Fruit fly (Drosophila melanogaster) whole organism, embryonic: ENCODE results near the gene GABPI.

Source experiments
- Atf3 ChIP-seq: fragments of 200-800 bp; sonication (Bioruptor generic); optimal IDR thresholded peaks from 3 replicates; lab custom pipeline; 2016; ENCODE audit warnings: missing biosample characterization, missing genetic modification characterization
- Bgb ChIP-seq: fragments of 200-800 bp; sonication (Bioruptor generic); IDR thresholded peaks from 2 replicates; pipeline ENCODE4 v1.3.6; 2022; ENCODE audit warnings: missing biosample characterization, missing genetic modification characterization; ENCODE audit not compliant: partially characterized antibody
- CG10209 ChIP-seq: fragments of 200-800 bp; sonication (Bioruptor generic); optimal IDR thresholded peaks from 3 replicates; lab custom pipeline; 2017; ENCODE audit warnings: missing biosample characterization, mild to moderate bottlenecking, missing genetic modification characterization, missing genetic modification reagents
- CG1024 ChIP-seq: fragments of 200-800 bp; sonication (Bioruptor generic); IDR thresholded peaks from 2 replicates; pipeline ENCODE4 v1.3.6; 2022; ENCODE audit warnings: missing biosample characterization, missing genetic modification characterization
- CG12299 ChIP-seq: fragments of 200-800 bp; sonication (Bioruptor generic); optimal IDR thresholded peaks from 2 replicates; lab custom pipeline; 2018; ENCODE audit warnings: missing biosample characterization, mild to moderate bottlenecking, missing genetic modification characterization
- CG12659 ChIP-seq: fragments of 200-800 bp; sonication (Bioruptor generic); optimal IDR thresholded peaks from 3 replicates; lab custom pipeline; 2017; ENCODE audit warnings: mild to moderate bottlenecking, missing biosample characterization, missing genetic modification reagents, missing genetic modification characterization
- CG13296 ChIP-seq: fragments of 200-800 bp; sonication (Bioruptor generic); optimal IDR thresholded peaks from 3 replicates; lab custom pipeline; 2018; ENCODE audit warnings: missing biosample characterization, mild to moderate bottlenecking, missing genetic modification characterization
- CG17359 ChIP-seq: fragments of 200-800 bp; sonication (Bioruptor generic); optimal IDR thresholded peaks from 3 replicates; lab custom pipeline; 2018; ENCODE audit warnings: missing biosample characterization, mild to moderate bottlenecking, missing genetic modification characterization, moderate library complexity
- CG2199 ChIP-seq: fragments of 200-800 bp; sonication (Bioruptor generic); IDR thresholded peaks from 3 replicates; pipeline ENCODE4 v1.3.6; 2022; ENCODE audit warnings: missing biosample characterization, missing genetic modification characterization
- CG30403 ChIP-seq: fragments of 200-800 bp; sonication (Bioruptor generic); optimal IDR thresholded peaks from 3 replicates; lab custom pipeline; 2016; ENCODE audit warnings: missing biosample characterization, missing genetic modification characterization
- CG31388 ChIP-seq: fragments of 200-800 bp; sonication (Bioruptor generic); optimal IDR thresholded peaks from 2 replicates; lab custom pipeline; 2016; ENCODE audit warnings: missing biosample characterization, missing genetic modification characterization
- CG31441 ChIP-seq: fragments of 200-800 bp; sonication (Bioruptor generic); IDR thresholded peaks from 2 replicates; pipeline ENCODE4 v1.3.6; 2022; ENCODE audit warnings: missing biosample characterization, missing genetic modification characterization
- CG6854 ChIP-seq: fragments of 200-800 bp; sonication (Bioruptor generic); optimal IDR thresholded peaks from 3 replicates; lab custom pipeline; 2017; ENCODE audit warnings: missing biosample characterization, mild to moderate bottlenecking, missing genetic modification characterization
- CG7372 ChIP-seq: fragments of 200-800 bp; sonication (Bioruptor generic); IDR thresholded peaks from 2 replicates; pipeline ENCODE4 v1.3.6; 2022; ENCODE audit warnings: missing biosample characterization, missing genetic modification characterization
- CG7987 ChIP-seq: fragments of 200-800 bp; sonication (Bioruptor generic); optimal IDR thresholded peaks from 2 replicates; lab custom pipeline; 2018; ENCODE audit warnings: missing biosample characterization, mild to moderate bottlenecking, missing genetic modification characterization, moderate library complexity
- CG8359 ChIP-seq: fragments of 200-800 bp; sonication (Bioruptor generic); optimal IDR thresholded peaks from 2 replicates; lab custom pipeline; 2017; ENCODE audit warnings: missing biosample characterization, mild to moderate bottlenecking, missing genetic modification characterization, borderline replicate concordance
- CG9609 ChIP-seq: fragments of 200-800 bp; sonication (Bioruptor generic); optimal IDR thresholded peaks from 3 replicates; lab custom pipeline; 2016; ENCODE audit warnings: missing biosample characterization, missing genetic modification characterization
- CG9876 ChIP-seq: fragments of 200-800 bp; sonication (Bioruptor generic); optimal IDR thresholded peaks from 2 replicates; lab custom pipeline; 2016; ENCODE audit warnings: missing biosample characterization, missing genetic modification characterization
- Dip3 ChIP-seq: fragments of 200-800 bp; sonication (Bioruptor generic); optimal IDR thresholded peaks from 3 replicates; lab custom pipeline; 2016; ENCODE audit warnings: missing biosample characterization, missing genetic modification characterization
- Dref ChIP-seq: fragments of 200-800 bp; sonication (Bioruptor generic); IDR thresholded peaks from 2 replicates; pipeline ENCODE4 v1.3.6; 2022; ENCODE audit warnings: missing biosample characterization, missing genetic modification characterization
- Fer3 ChIP-seq: fragments of 200-800 bp; sonication (Bioruptor generic); optimal IDR thresholded peaks from 2 replicates; lab custom pipeline; 2018; ENCODE audit warnings: missing biosample characterization, mild to moderate bottlenecking, missing genetic modification characterization, moderate library complexity
- H2.0 ChIP-seq: fragments of 200-800 bp; sonication (Bioruptor generic); IDR thresholded peaks from 2 replicates; pipeline ENCODE4 v1.3.6; 2022; ENCODE audit warnings: missing biosample characterization, missing genetic modification characterization
- Med ChIP-seq: fragments of 200-800 bp; sonication (Bioruptor generic); peaks from one replicate; lab custom pipeline; 2016; ENCODE audit warnings: missing biosample characterization, missing genetic modification characterization, mild to moderate bottlenecking, inconsistent platforms, moderate library complexity
- Opbp ChIP-seq: fragments of 200-800 bp; sonication (Bioruptor generic); IDR thresholded peaks from 3 replicates; pipeline ENCODE4 v1.3.6; 2022; ENCODE audit warnings: missing biosample characterization, missing genetic modification characterization; ENCODE audit not compliant: partially characterized antibody
- Sry-β ChIP-seq: fragments of 200-800 bp; sonication (Bioruptor generic); optimal IDR thresholded peaks from 2 replicates; lab custom pipeline; 2018; ENCODE audit warnings: missing biosample characterization, mild to moderate bottlenecking, missing genetic modification characterization, moderate library complexity
- TFAM ChIP-seq: fragments of 200-800 bp; sonication (Bioruptor generic); optimal IDR thresholded peaks from 2 replicates; lab custom pipeline; 2017; ENCODE audit warnings: missing biosample characterization, missing genetic modification characterization, inconsistent platforms
- aop ChIP-seq: fragments of 200-800 bp; sonication (Bioruptor generic); IDR thresholded peaks from 2 replicates; pipeline ENCODE4 v1.3.6; 2022; ENCODE audit warnings: missing biosample characterization, missing genetic modification characterization
- btn ChIP-seq: fragments of 200-800 bp; sonication (Bioruptor generic); optimal IDR thresholded peaks from 2 replicates; lab custom pipeline; 2016; ENCODE audit warnings: missing biosample characterization, missing genetic modification characterization
- cas ChIP-seq: fragments of 200-800 bp; sonication (Bioruptor generic); IDR thresholded peaks from 2 replicates; pipeline ENCODE4 v1.3.6; 2022; ENCODE audit warnings: missing biosample characterization, missing genetic modification characterization
- crc ChIP-seq: fragments of 200-800 bp; sonication (Bioruptor generic); optimal IDR thresholded peaks from 2 replicates; lab custom pipeline; 2016; ENCODE audit warnings: missing biosample characterization, missing genetic modification characterization
- crol ChIP-seq: fragments of 200-800 bp; sonication (Bioruptor generic); IDR thresholded peaks from 2 replicates; pipeline ENCODE4 v1.3.6; 2022; ENCODE audit warnings: missing biosample characterization, missing genetic modification characterization
- cwo ChIP-seq: fragments of 200-800 bp; sonication (Bioruptor generic); optimal IDR thresholded peaks from 3 replicates; lab custom pipeline; 2017; ENCODE audit warnings: missing biosample characterization, missing genetic modification characterization, mild to moderate bottlenecking, moderate library complexity, missing genetic modification reagents
- grn ChIP-seq: fragments of 200-800 bp; sonication (Bioruptor generic); optimal IDR thresholded peaks from 3 replicates; lab custom pipeline; 2017; ENCODE audit warnings: missing biosample characterization, missing genetic modification characterization
- h ChIP-seq: fragments of >200 bp; optimal IDR thresholded peaks from 2 replicates; lab custom pipeline; 2017
- kay ChIP-seq: fragments of 200-800 bp; sonication (Bioruptor generic); optimal IDR thresholded peaks from 2 replicates; lab custom pipeline; 2016; ENCODE audit warnings: missing biosample characterization, missing genetic modification characterization
- lab ChIP-seq: fragments of 200-800 bp; sonication (Bioruptor generic); optimal IDR thresholded peaks from 3 replicates; lab custom pipeline; 2017; ENCODE audit warnings: missing biosample characterization, missing genetic modification characterization, mild to moderate bottlenecking, moderate library complexity, missing genetic modification reagents
- lbe ChIP-seq: fragments of 200-800 bp; sonication (Bioruptor generic); optimal IDR thresholded peaks from 2 replicates; lab custom pipeline; 2016; ENCODE audit warnings: missing biosample characterization, mild to moderate bottlenecking, missing genetic modification characterization
- nom ChIP-seq: fragments of 200-800 bp; sonication (Bioruptor generic); optimal IDR thresholded peaks from 2 replicates; lab custom pipeline; 2017; ENCODE audit warnings: missing biosample characterization, missing genetic modification characterization, mild to moderate bottlenecking, moderate library complexity, missing genetic modification reagents
- pho ChIP-seq: fragments of 200-800 bp; sonication (Bioruptor generic); optimal IDR thresholded peaks from 2 replicates; lab custom pipeline; 2016; ENCODE audit warnings: missing biosample characterization, missing genetic modification characterization
- phol ChIP-seq: fragments of 200-800 bp; sonication (Bioruptor generic); optimal IDR thresholded peaks from 3 replicates; lab custom pipeline; 2018; ENCODE audit warnings: missing biosample characterization, mild to moderate bottlenecking, missing genetic modification characterization, moderate library complexity
- pros ChIP-seq: fragments of 200-800 bp; sonication (Bioruptor generic); optimal IDR thresholded peaks from 3 replicates; lab custom pipeline; 2019; ENCODE audit warnings: missing biosample characterization, mild to moderate bottlenecking, missing genetic modification characterization, moderate library complexity
- repo ChIP-seq: fragments of 200-800 bp; sonication (Bioruptor generic); optimal IDR thresholded peaks from 2 replicates; lab custom pipeline; 2016; ENCODE audit warnings: missing biosample characterization, missing genetic modification characterization
- rib ChIP-seq: fragments of 200-800 bp; sonication (Bioruptor generic); IDR thresholded peaks from 2 replicates; pipeline ENCODE4 v1.3.6; 2022; ENCODE audit warnings: missing biosample characterization, missing genetic modification characterization
- row ChIP-seq: fragments of 200-800 bp; sonication (Bioruptor generic); IDR thresholded peaks from 3 replicates; pipeline ENCODE4 v1.3.6; 2022; ENCODE audit warnings: missing biosample characterization, missing genetic modification characterization
- sens ChIP-seq: fragments of 200-800 bp; sonication (Bioruptor generic); peaks from one replicate; lab custom pipeline; 2016; ENCODE audit warnings: missing biosample characterization, missing genetic modification characterization
- seq ChIP-seq: fragments of 200-800 bp; sonication (Bioruptor generic); IDR thresholded peaks from 2 replicates; pipeline ENCODE4 v1.3.6; 2022; ENCODE audit warnings: missing biosample characterization, missing genetic modification characterization
- sisA ChIP-seq: fragments of 200-800 bp; sonication (Bioruptor generic); IDR thresholded peaks from 2 replicates; pipeline ENCODE4 v1.3.6; 2022; ENCODE audit warnings: missing biosample characterization, missing genetic modification characterization
- sug ChIP-seq: fragments of 200-800 bp; optimal IDR thresholded peaks from 2 replicates; lab custom pipeline; 2019; ENCODE audit warnings: missing biosample characterization, mild to moderate bottlenecking, missing genetic modification characterization, moderate library complexity
- tgo ChIP-seq: fragments of 200-800 bp; sonication (Bioruptor generic); IDR thresholded peaks from 3 replicates; pipeline ENCODE4 v1.3.6; 2022; ENCODE audit warnings: missing biosample characterization, missing genetic modification characterization

Gene GABPI

dm6 chr2L:3039774-3040173 lies 9.4 kb downstream of the GABPI start, which contains the start of the genes cnir and CG17221 (continued):
- TF ChIP-seq Sry-β (GFP tag; lab: Kevin White, UChicago) (no peak), btn (peak; percentile 38), cas (GFP tag; lab: Robert Waterston, UW) (no peak), TFAM (GFP tag; lab: Kevin White, UChicago) (no peak), rib (GFP tag; lab: Robert Waterston, UW) (no peak), Dref (GFP tag; lab: Robert Waterston, UW) (peak; percentile 56), CG8359 (GFP tag; lab: Kevin White, UChicago) (no peak), H2.0 (GFP tag; lab: Robert Waterston, UW) (peak; percentile 43; the same call in 1 of the 2 replicates), kay (peak; percentile 18), nom (GFP tag; lab: Kevin White, UChicago) (peak; percentile 22)

dm6 chr2L:3041918-3042615 lies 11.7 kb downstream of the GABPI start, which contains the start of gene CG17261:
TSS of gene CG17261 (plus strand) at chr2L:3042551.
- TF ChIP-seq row (GFP tag; lab: Robert Waterston, UW) = peak; percentile 89
- TF ChIP-seq repo (GFP tag; lab: Kevin White, UChicago) = no peak
- TF ChIP-seq tgo (GFP tag; lab: Robert Waterston, UW) = peak; percentile 31; the same call in 1 of the 3 replicates
- TF ChIP-seq lab (GFP tag; lab: Kevin White, UChicago) = peak; percentile 80
- TF ChIP-seq Med (GFP tag; lab: Kevin White, UChicago) = peak; percentile 91
- peak; percentile 86 for TF ChIP-seq CG7987
- no peak for TF ChIP-seq Opbp (GFP tag; lab: Robert Waterston, UW)
- TF ChIP-seq pho (GFP tag; lab: Kevin White, UChicago) = peak; percentile 61
- TF ChIP-seq sug (tag; lab: Kevin White, UChicago) = peak; percentile 93
- TF ChIP-seq CG1024 (GFP tag; lab: Robert Waterston, UW) = no peak
- TF ChIP-seq cwo = peak; percentile 99
- no peak for TF ChIP-seq CG6854 (GFP tag; lab: Kevin White, UChicago)
- peak; percentile 46 for TF ChIP-seq sens (GFP tag; lab: Kevin White, UChicago)
- no peak for TF ChIP-seq Bgb (GFP tag; lab: Robert Waterston, UW)
- no peak for TF ChIP-seq CG31388 (GFP tag; lab: Kevin White, UChicago)
- TF ChIP-seq CG10209 (GFP tag; lab: Kevin White, UChicago) = peak; percentile 12
- peak; percentile 44 for TF ChIP-seq Fer3 (tag; lab: Kevin White, UChicago)
- no peak for TF ChIP-seq lbe (GFP tag; lab: Kevin White, UChicago)
- TF ChIP-seq h (lab: Kevin White, UChicago) = no peak
- no peak for TF ChIP-seq aop (GFP tag; lab: Robert Waterston, UW)
- TF ChIP-seq CG30403 (GFP tag; lab: Kevin White, UChicago) = peak; percentile 35
- peak; percentile 52; the same call in 1 of the 2 replicates for TF ChIP-seq seq
- TF ChIP-seq CG7372 (GFP tag; lab: Robert Waterston, UW) = no peak
- TF ChIP-seq pros = no peak
- no peak for TF ChIP-seq CG12299 (tag; lab: Kevin White, UChicago)
- no peak for TF ChIP-seq phol (tag; lab: Kevin White, UChicago)
- no peak for TF ChIP-seq Atf3
- TF ChIP-seq CG2199 (GFP tag; lab: Robert Waterston, UW) = no peak
- TF ChIP-seq CG17359 (tag; lab: Kevin White, UChicago) = peak; percentile 30
- TF ChIP-seq CG9876 = no peak
- TF ChIP-seq kay = peak; percentile 22
- TF ChIP-seq CG9609 (GFP tag; lab: Kevin White, UChicago) = peak; percentile 22
- peak; percentile 62 for TF ChIP-seq crol (GFP tag; lab: Robert Waterston, UW)
- TF ChIP-seq CG31441 (GFP tag; lab: Robert Waterston, UW) = 0 out of 2 replicates have a peak, but pooled peaks have one; percentile 12
- no peak for TF ChIP-seq crc (GFP tag; lab: Kevin White, UChicago)
- no peak for TF ChIP-seq sisA (GFP tag; lab: Robert Waterston, UW)
- peak; percentile 45 for TF ChIP-seq CG12659 (GFP tag; lab: Kevin White, UChicago)
- TF ChIP-seq grn (GFP tag; lab: Kevin White, UChicago) = peak; percentile 68
- TF ChIP-seq CG13296 (GFP tag; lab: Kevin White, UChicago) = peak; percentile 18
- TF ChIP-seq Dip3 = peak; percentile 41
